Fruit fly (Drosophila melanogaster) whole organism, embryonic: ENCODE measurements around the gene Hmr.

Experiments
- Atf6 ChIP-seq: fragments of 200-800 bp; sonication (Bioruptor generic); IDR thresholded peaks from 2 replicates; pipeline ENCODE4 v1.3.6; 2022; ENCODE audit warnings: missing biosample characterization, missing genetic modification characterization
- B-H1 ChIP-seq: fragments of 200-800 bp; sonication (Bioruptor generic); IDR thresholded peaks from 3 replicates; pipeline ENCODE4 v1.3.6; 2022; ENCODE audit warnings: missing biosample characterization, missing genetic modification characterization
- B-H2 ChIP-seq: fragments of 200-800 bp; sonication (Bioruptor generic); optimal IDR thresholded peaks from 2 replicates; lab custom pipeline; 2018; ENCODE audit warnings: missing biosample characterization, mild to moderate bottlenecking, missing genetic modification characterization
- CG11085 ChIP-seq: fragments of 200-800 bp; sonication (Bioruptor generic); IDR thresholded peaks from 2 replicates; pipeline ENCODE4 v1.3.6; 2022; ENCODE audit warnings: missing biosample characterization, missing genetic modification characterization
- CG11695 ChIP-seq: fragments of 200-800 bp; sonication (Bioruptor generic); IDR thresholded peaks from 3 replicates; pipeline ENCODE4 v1.3.6; 2022; ENCODE audit warnings: missing biosample characterization, missing genetic modification characterization
- CG17568 ChIP-seq: fragments of 200-800 bp; sonication (Bioruptor generic); optimal IDR thresholded peaks from 2 replicates; lab custom pipeline; 2018; ENCODE audit warnings: missing biosample characterization, mild to moderate bottlenecking, missing genetic modification characterization, moderate library complexity
- CG18262 ChIP-seq: fragments of 200-800 bp; optimal IDR thresholded peaks from 3 replicates; lab custom pipeline; 2019; ENCODE audit warnings: missing biosample characterization, mild to moderate bottlenecking, missing genetic modification characterization, moderate library complexity
- CG1832 ChIP-seq: fragments of 200-800 bp; sonication (Bioruptor generic); optimal IDR thresholded peaks from 2 replicates; lab custom pipeline; 2017; ENCODE audit warnings: missing biosample characterization, mild to moderate bottlenecking, missing genetic modification characterization, inconsistent platforms
- CG18764 ChIP-seq: fragments of 200-800 bp; sonication (Bioruptor generic); optimal IDR thresholded peaks from 3 replicates; lab custom pipeline; 2016; ENCODE audit warnings: missing biosample characterization, missing genetic modification characterization
- CG33557 ChIP-seq: fragments of 200-800 bp; sonication (Bioruptor generic); optimal IDR thresholded peaks from 2 replicates; lab custom pipeline; 2019; ENCODE audit warnings: missing biosample characterization, mild to moderate bottlenecking, missing genetic modification characterization, moderate library complexity
- CG5245 ChIP-seq: fragments of 200-800 bp; sonication (Bioruptor generic); optimal IDR thresholded peaks from 3 replicates; lab custom pipeline; 2016; ENCODE audit warnings: missing biosample characterization, missing genetic modification characterization
- CG6654 ChIP-seq: fragments of 200-800 bp; sonication (Bioruptor generic); optimal IDR thresholded peaks from 2 replicates; lab custom pipeline; 2017; ENCODE audit warnings: missing biosample characterization, mild to moderate bottlenecking, missing genetic modification characterization
- CG6683 ChIP-seq: fragments of 200-800 bp; sonication (Bioruptor generic); optimal IDR thresholded peaks from 2 replicates; lab custom pipeline; 2017; ENCODE audit warnings: missing biosample characterization, mild to moderate bottlenecking, missing genetic modification characterization, missing genetic modification reagents
- CG6854 ChIP-seq: fragments of 200-800 bp; sonication (Bioruptor generic); optimal IDR thresholded peaks from 3 replicates; lab custom pipeline; 2017; ENCODE audit warnings: missing biosample characterization, mild to moderate bottlenecking, missing genetic modification characterization
- CG7372 ChIP-seq: fragments of 200-800 bp; sonication (Bioruptor generic); IDR thresholded peaks from 2 replicates; pipeline ENCODE4 v1.3.6; 2022; ENCODE audit warnings: missing biosample characterization, missing genetic modification characterization
- CG8388 ChIP-seq: fragments of 200-800 bp; sonication (Bioruptor generic); optimal IDR thresholded peaks from 2 replicates; lab custom pipeline; 2019; ENCODE audit warnings: missing biosample characterization, mild to moderate bottlenecking, missing genetic modification characterization, moderate library complexity
- CG8944 ChIP-seq: fragments of 200-800 bp; sonication (Bioruptor generic); optimal IDR thresholded peaks from 3 replicates; lab custom pipeline; 2016; ENCODE audit warnings: missing biosample characterization, missing genetic modification characterization
- CG9817 ChIP-seq: fragments of 200-800 bp; sonication (Bioruptor generic); optimal IDR thresholded peaks from 2 replicates; lab custom pipeline; 2018; ENCODE audit warnings: missing biosample characterization, mild to moderate bottlenecking, missing genetic modification characterization, moderate library complexity
- CG9932 ChIP-seq: fragments of 200-800 bp; sonication (Bioruptor generic); IDR thresholded peaks from 2 replicates; pipeline ENCODE4 v1.3.6; 2022; ENCODE audit warnings: missing biosample characterization, missing genetic modification characterization
- CkIIα-i1 ChIP-seq: fragments of 200-800 bp; sonication (Bioruptor generic); IDR thresholded peaks from 2 replicates; pipeline ENCODE4 v1.3.6; 2022; ENCODE audit warnings: missing biosample characterization, missing genetic modification characterization
- CrebB ChIP-seq: fragments of 200-800 bp; sonication (Bioruptor generic); optimal IDR thresholded peaks from 3 replicates; lab custom pipeline; 2018; ENCODE audit warnings: missing biosample characterization, mild to moderate bottlenecking, missing genetic modification characterization
- Dfd ChIP-seq, 2 experiments: fragments of >200 bp; optimal IDR thresholded peaks; 2 replicates each; lab custom pipeline; 2017; ENCODE audit warnings: missing biosample characterization in 2 of 2, missing genetic modification characterization in 2 of 2
- Dp ChIP-seq: fragments of 200-800 bp; sonication (Bioruptor generic); optimal IDR thresholded peaks from 2 replicates; lab custom pipeline; 2018; ENCODE audit warnings: missing biosample characterization, mild to moderate bottlenecking, missing genetic modification characterization, moderate library complexity
- Gsc ChIP-seq: fragments of 200-800 bp; sonication (Bioruptor generic); IDR thresholded peaks from 2 replicates; pipeline ENCODE4 v1.3.6; 2022; ENCODE audit warnings: missing biosample characterization, missing genetic modification characterization
- H15 ChIP-seq: fragments of 200-800 bp; sonication (Bioruptor generic); IDR thresholded peaks from 3 replicates; pipeline ENCODE4 v1.3.6; 2022; ENCODE audit warnings: missing biosample characterization, missing genetic modification characterization
- Hr78 ChIP-seq, 2 experiments: fragments of 200-800 bp in 1 of 2; fragments of >200 bp in 1 of 2; sonication (Bioruptor generic) in 1 of 2; optimal IDR thresholded peaks; 2 replicates each; lab custom pipeline; 2017 to 2019; ENCODE audit warnings: missing biosample characterization in 2 of 2, missing genetic modification characterization in 2 of 2, mild to moderate bottlenecking in 1 of 2, moderate library complexity in 1 of 2
- Lpt ChIP-seq: fragments of >200 bp; optimal IDR thresholded peaks from 2 replicates; lab custom pipeline; 2018; ENCODE audit warnings: missing biosample characterization, missing genetic modification characterization
- MESR4 ChIP-seq: fragments of 200-800 bp; sonication (Bioruptor generic); optimal IDR thresholded peaks from 2 replicates; lab custom pipeline; 2018; ENCODE audit warnings: missing biosample characterization, mild to moderate bottlenecking, missing genetic modification characterization, moderate library complexity
- Meics ChIP-seq: fragments of 200-800 bp; sonication (Bioruptor generic); optimal IDR thresholded peaks from 2 replicates; lab custom pipeline; 2017; ENCODE audit warnings: missing biosample characterization, mild to moderate bottlenecking, missing genetic modification characterization
- NK7.1 ChIP-seq: fragments of 200-800 bp; sonication (Bioruptor generic); optimal IDR thresholded peaks from 3 replicates; lab custom pipeline; 2016; ENCODE audit warnings: missing biosample characterization, missing genetic modification characterization
- ato ChIP-seq: fragments of 200-800 bp; sonication (Bioruptor generic); IDR thresholded peaks from 2 replicates; pipeline ENCODE4 v1.3.6; 2022; ENCODE audit warnings: missing biosample characterization, missing genetic modification characterization; ENCODE audit not compliant: partially characterized antibody
- cato ChIP-seq: fragments of 200-800 bp; sonication (Bioruptor generic); optimal IDR thresholded peaks from 2 replicates; lab custom pipeline; 2016; ENCODE audit warnings: missing biosample characterization, missing genetic modification characterization, borderline replicate concordance
- cg ChIP-seq: fragments of 200-800 bp; sonication (Bioruptor generic); optimal IDR thresholded peaks from 3 replicates; lab custom pipeline; 2019; ENCODE audit warnings: missing biosample characterization, mild to moderate bottlenecking, missing genetic modification characterization, moderate library complexity
- chm ChIP-seq: fragments of 200-800 bp; sonication (Bioruptor generic); IDR thresholded peaks from 2 replicates; pipeline ENCODE4 v1.3.6; 2022; ENCODE audit warnings: missing biosample characterization, missing genetic modification characterization
- dm ChIP-seq: fragments of 200-800 bp; sonication (Bioruptor generic); optimal IDR thresholded peaks from 3 replicates; lab custom pipeline; 2016; ENCODE audit warnings: missing biosample characterization, missing genetic modification characterization
- gce ChIP-seq: fragments of 200-800 bp; sonication (Bioruptor generic); IDR thresholded peaks from 3 replicates; pipeline ENCODE4 v1.3.6; 2022; ENCODE audit warnings: missing biosample characterization, missing genetic modification characterization
- gcm ChIP-seq: fragments of 200-800 bp; sonication (Bioruptor generic); optimal IDR thresholded peaks from 2 replicates; lab custom pipeline; 2019; ENCODE audit warnings: missing biosample characterization, mild to moderate bottlenecking, missing genetic modification characterization, moderate library complexity
- grn ChIP-seq: fragments of 200-800 bp; sonication (Bioruptor generic); optimal IDR thresholded peaks from 3 replicates; lab custom pipeline; 2017; ENCODE audit warnings: missing biosample characterization, missing genetic modification characterization
- hkb ChIP-seq, 2 experiments: fragments of 200-800 bp in 1 of 2; fragments of >200 bp in 1 of 2; sonication (Bioruptor generic) in 1 of 2; IDR thresholded peaks in 1 of 2; optimal IDR thresholded peaks in 1 of 2; 2 replicates each; pipeline versions ENCODE4 v1.3.6 to Lab custom; 2017 to 2022; ENCODE audit warnings: missing biosample characterization in 1 of 2, missing genetic modification characterization in 1 of 2
- hth ChIP-seq: fragments of >200 bp; optimal IDR thresholded peaks from 2 replicates; lab custom pipeline; 2017; ENCODE audit warnings: inconsistent platforms
- jumu ChIP-seq: fragments of 200-800 bp; sonication (Bioruptor generic); optimal IDR thresholded peaks from 3 replicates; lab custom pipeline; 2016; ENCODE audit warnings: missing biosample characterization, missing genetic modification characterization
- lola ChIP-seq, 3 experiments: fragments of >200 bp in 2 of 3; fragments of 200-800 bp in 1 of 3; sonication (Bioruptor generic) in 1 of 3; optimal IDR thresholded peaks; 2 replicates each; lab custom pipeline; 2017 to 2019; ENCODE audit warnings: missing biosample characterization in 3 of 3, missing genetic modification characterization in 3 of 3, mild to moderate bottlenecking in 1 of 3, moderate library complexity in 1 of 3
- odd ChIP-seq: fragments of 200-800 bp; sonication (Bioruptor generic); optimal IDR thresholded peaks from 2 replicates; lab custom pipeline; 2017; ENCODE audit warnings: missing biosample characterization, mild to moderate bottlenecking, missing genetic modification characterization
- pnt ChIP-seq: fragments of 200-800 bp; sonication (Bioruptor generic); optimal IDR thresholded peaks from 3 replicates; lab custom pipeline; 2016; ENCODE audit warnings: missing biosample characterization, missing genetic modification characterization
- rib ChIP-seq: fragments of 200-800 bp; sonication (Bioruptor generic); IDR thresholded peaks from 2 replicates; pipeline ENCODE4 v1.3.6; 2022; ENCODE audit warnings: missing biosample characterization, missing genetic modification characterization
- sens ChIP-seq: fragments of 200-800 bp; sonication (Bioruptor generic); peaks from one replicate; lab custom pipeline; 2016; ENCODE audit warnings: missing biosample characterization, missing genetic modification characterization
- seq ChIP-seq: fragments of 200-800 bp; sonication (Bioruptor generic); IDR thresholded peaks from 2 replicates; pipeline ENCODE4 v1.3.6; 2022; ENCODE audit warnings: missing biosample characterization, missing genetic modification characterization
- sim ChIP-seq: fragments of 200-800 bp; sonication (Bioruptor generic); IDR thresholded peaks from 2 replicates; pipeline ENCODE4 v1.3.6; 2022; ENCODE audit warnings: missing biosample characterization, missing genetic modification characterization
- vfl ChIP-seq: fragments of 200-800 bp; sonication (Bioruptor generic); optimal IDR thresholded peaks from 2 replicates; lab custom pipeline; 2016; ENCODE audit warnings: missing biosample characterization, missing genetic modification characterization
- vnd ChIP-seq: fragments of 200-800 bp; sonication (Bioruptor generic); IDR thresholded peaks from 3 replicates; pipeline ENCODE4 v1.3.6; 2022; ENCODE audit warnings: missing biosample characterization, missing genetic modification characterization; ENCODE audit not compliant: partially characterized antibody
- vvl ChIP-seq: fragments of 200-800 bp; sonication (Bioruptor generic); IDR thresholded peaks from 2 replicates; pipeline ENCODE4 v1.3.6; 2022; ENCODE audit warnings: missing biosample characterization, missing genetic modification characterization
- zfh2 ChIP-seq: fragments of 200-800 bp; sonication (Bioruptor generic); optimal IDR thresholded peaks from 2 replicates; lab custom pipeline; 2016; ENCODE audit warnings: missing biosample characterization, missing genetic modification characterization

Gene Hmr

dm6 chrX:10564145-10564544 is 31.5 kb downstream of the Hmr start (continued):
- no peak for TF ChIP-seq grn (GFP tag; lab: Kevin White, UChicago)
- TF ChIP-seq Hr78 (GFP tag; optimal IDR thresholded peaks at IDR 0.05; lab: Kevin White, UChicago) = no peak
- TF ChIP-seq CG18764 (GFP tag; lab: Kevin White, UChicago) = no peak
- no peak for TF ChIP-seq CG6654
- peak; percentile 63 for TF ChIP-seq sens (GFP tag; lab: Kevin White, UChicago)
- TF ChIP-seq CG7372 (GFP tag; lab: Robert Waterston, UW) = no peak
- no peak for TF ChIP-seq H15 (GFP tag; lab: Robert Waterston, UW)
- no peak for TF ChIP-seq zfh2 (GFP tag; lab: Kevin White, UChicago)
- TF ChIP-seq seq (GFP tag; lab: Robert Waterston, UW) = no peak
- TF ChIP-seq sim = no peak
- TF ChIP-seq hth (lab: Kevin White, UChicago) = no peak
- no peak for TF ChIP-seq gce
- TF ChIP-seq pnt (GFP tag; lab: Kevin White, UChicago) = no peak
- no peak for TF ChIP-seq chm (GFP tag; lab: Robert Waterston, UW)
- no peak for TF ChIP-seq odd (GFP tag; lab: Kevin White, UChicago)
- no peak for TF ChIP-seq MESR4 (GFP tag; lab: Kevin White, UChicago)
- no peak for TF ChIP-seq CkIIα-i1 (GFP tag; lab: Robert Waterston, UW)
- TF ChIP-seq CG33557 (GFP tag; lab: Kevin White, UChicago) = no peak
- no peak for TF ChIP-seq gcm
- no peak for TF ChIP-seq Gsc
- no peak for TF ChIP-seq Dp (GFP tag; lab: Kevin White, UChicago)
- 0 out of 2 replicates have a peak, but pooled peaks have one; percentile 26 for TF ChIP-seq vvl
- no peak for TF ChIP-seq B-H2 (GFP tag; lab: Kevin White, UChicago)
- no peak for TF ChIP-seq ato (GFP tag; lab: Robert Waterston, UW)
- no peak for TF ChIP-seq lola (GFP tag; optimal IDR thresholded peaks at IDR 0.05; lab: Kevin White, UChicago)
- TF ChIP-seq CG9817 (tag; lab: Kevin White, UChicago) = no peak
- no peak for TF ChIP-seq hkb (optimal IDR thresholded peaks at IDR 0.05; lab: Kevin White, UChicago)
- TF ChIP-seq hkb (GFP tag; IDR thresholded peaks at IDR 0.05; lab: Robert Waterston, UW) = peak; percentile 27; the same call in 1 of the 2 replicates
- no peak for TF ChIP-seq CG18262 (tag; lab: Kevin White, UChicago)
- TF ChIP-seq CG6854 = no peak
- TF ChIP-seq CG6683 = no peak
- TF ChIP-seq cato = no peak
- TF ChIP-seq Dfd (GFP tag; optimal IDR thresholded peaks at IDR 0.05; lab: Kevin White, UChicago) = no peak
- no peak for TF ChIP-seq Lpt (GFP tag; lab: Kevin White, UChicago)
- TF ChIP-seq rib (GFP tag; lab: Robert Waterston, UW) = no peak
- no peak for TF ChIP-seq Meics (GFP tag; lab: Kevin White, UChicago)
- no peak for TF ChIP-seq CG17568 (GFP tag; lab: Kevin White, UChicago)
- TF ChIP-seq CG1832 (GFP tag; lab: Kevin White, UChicago) = no peak
- TF ChIP-seq B-H1 (GFP tag; lab: Robert Waterston, UW) = no peak
- TF ChIP-seq CG11695 (GFP tag; lab: Robert Waterston, UW) = 0 out of 3 replicates have a peak, but pooled peaks have one; percentile 12
- no peak for TF ChIP-seq vfl (GFP tag; lab: Kevin White, UChicago)
- TF ChIP-seq Atf6 (GFP tag; lab: Robert Waterston, UW) = 0 out of 2 replicates have a peak, but pooled peaks have one; percentile 43
- TF ChIP-seq CG11085 = no peak
- no peak for TF ChIP-seq CG8388
- 0 out of 2 replicates have a peak, but pooled peaks have one; percentile 5 for TF ChIP-seq CG9932
- no peak for TF ChIP-seq jumu
- TF ChIP-seq dm = no peak
- TF ChIP-seq NK7.1 (GFP tag; lab: Kevin White, UChicago) = no peak
- TF ChIP-seq CG8944 (GFP tag; lab: Kevin White, UChicago) = no peak
- TF ChIP-seq vnd = no peak
- TF ChIP-seq cg (GFP tag; lab: Kevin White, UChicago) = no peak
- TF ChIP-seq CG5245 (GFP tag; lab: Kevin White, UChicago) = no peak
- no peak for TF ChIP-seq CrebB (tag; lab: Kevin White, UChicago)
